Fruit fly (Drosophila melanogaster): ENCODE data around the gene CG32512.
A peak's percentile ranks its signal among the peaks of the same experiment; 100 is the strongest.

Gene CG32512

DNA sequence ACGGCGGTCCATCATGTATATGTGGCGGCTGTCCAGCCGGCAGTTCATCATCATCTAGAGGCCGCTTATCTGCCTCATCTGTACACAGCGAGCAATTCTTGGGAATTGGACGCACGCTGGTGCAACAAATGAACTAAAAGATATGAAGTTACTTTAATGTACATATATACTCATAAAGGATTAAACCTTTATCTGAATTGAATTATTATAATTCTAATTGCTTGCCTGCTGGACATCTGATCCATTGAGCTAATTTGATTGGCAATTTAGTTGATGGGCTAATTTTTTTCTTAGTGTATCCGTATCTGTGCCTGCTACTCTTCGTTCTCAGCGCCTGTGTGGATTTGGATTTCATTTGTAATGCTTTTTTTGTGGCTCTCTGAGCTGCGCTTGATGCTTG lies 5.6 kb upstream of the CG32512 start:
- TF ChIP-seq Rel (GFP tag; optimal IDR thresholded peaks at IDR 0.05) (peak; percentile 29), Rel (tag; optimal IDR thresholded peaks at IDR 0.05) (peak; percentile 72), Myc (optimal IDR thresholded peaks at IDR 0.05) (no peak), dl (GFP tag; optimal IDR thresholded peaks at IDR 0.05; ENCODE audit: insufficient read depth in 1 of 2, partially characterized antibody in 2 of 2) (no peak), CG32264 (GFP tag; optimal IDR thresholded peaks at IDR 0.05) (peak; percentile 55), Abd-B (GFP tag; optimal IDR thresholded peaks at IDR 0.05) (no peak), Mio (GFP tag; optimal IDR thresholded peaks at IDR 0.05) (no peak), Hr78 (GFP tag; optimal IDR thresholded peaks at IDR 0.05) (no peak), Hr83 (GFP tag; optimal IDR thresholded peaks at IDR 0.05; ENCODE audit: poor library complexity, severe bottlenecking) (no peak), fru (GFP tag; optimal IDR thresholded peaks at IDR 0.05) (peak; percentile 85), dsf (GFP tag; optimal IDR thresholded peaks at IDR 0.05; ENCODE audit: borderline replicate concordance) (peak; percentile 19), Sp1 (GFP tag; optimal IDR thresholded peaks at IDR 0.05) (peak; percentile 83), N (GFP tag; optimal IDR thresholded peaks at IDR 0.05) (no peak), ey (GFP tag; optimal IDR thresholded peaks at IDR 0.05) (peak; percentile 86), tai (GFP tag; optimal IDR thresholded peaks at IDR 0.05) (peak; percentile 29), Dfd (GFP tag; optimal IDR thresholded peaks at IDR 0.05) (no peak), Hnf4 (GFP tag; optimal IDR thresholded peaks at IDR 0.05) (peak; percentile 73), psq (GFP tag; optimal IDR thresholded peaks at IDR 0.05) (peak; percentile 75), br (GFP tag; optimal IDR thresholded peaks at IDR 0.05) (peak; percentile 85), sv (GFP tag; optimal IDR thresholded peaks at IDR 0.05) (no peak), jim (GFP tag; optimal IDR thresholded peaks at IDR 0.05) (no peak), foxo (GFP tag; optimal IDR thresholded peaks at IDR 0.05) (peak in 1 of 2 experiments; percentile 84), woc (GFP tag; optimal IDR thresholded peaks at IDR 0.05) (peak; percentile 81), GATAd (GFP tag; optimal IDR thresholded peaks at IDR 0.05) (no peak), pan (optimal IDR thresholded peaks at IDR 0.05) (no peak), h (GFP tag; optimal IDR thresholded peaks at IDR 0.05) (peak; percentile 85), usp (GFP tag; optimal IDR thresholded peaks at IDR 0.05) (no peak), CG9705 (GFP tag; optimal IDR thresholded peaks at IDR 0.05) (peak; percentile 60), OdsH (GFP tag; optimal IDR thresholded peaks at IDR 0.05) (peak; percentile 85), Vsx2 (GFP tag; optimal IDR thresholded peaks at IDR 0.05; ENCODE audit: partially characterized antibody) (no peak), HLH106 (tag; optimal IDR thresholded peaks at IDR 0.05) (peak; percentile 85), Jra (GFP tag; optimal IDR thresholded peaks at IDR 0.05) (peak; percentile 70), rgr (GFP tag; optimal IDR thresholded peaks at IDR 0.05) (peak; percentile 84), lola (GFP tag; optimal IDR thresholded peaks at IDR 0.05) (no peak), brk (GFP tag; optimal IDR thresholded peaks at IDR 0.05) (peak; percentile 58), CrebA (GFP tag; optimal IDR thresholded peaks at IDR 0.05; ENCODE audit: borderline replicate concordance) (no peak), sage (GFP tag; optimal IDR thresholded peaks at IDR 0.05) (peak; percentile 48), dmrt93B (GFP tag; optimal IDR thresholded peaks at IDR 0.05) (peak; percentile 72), Dif (GFP tag; optimal IDR thresholded peaks at IDR 0.05; ENCODE audit: partially characterized antibody) (no peak)

DNA sequence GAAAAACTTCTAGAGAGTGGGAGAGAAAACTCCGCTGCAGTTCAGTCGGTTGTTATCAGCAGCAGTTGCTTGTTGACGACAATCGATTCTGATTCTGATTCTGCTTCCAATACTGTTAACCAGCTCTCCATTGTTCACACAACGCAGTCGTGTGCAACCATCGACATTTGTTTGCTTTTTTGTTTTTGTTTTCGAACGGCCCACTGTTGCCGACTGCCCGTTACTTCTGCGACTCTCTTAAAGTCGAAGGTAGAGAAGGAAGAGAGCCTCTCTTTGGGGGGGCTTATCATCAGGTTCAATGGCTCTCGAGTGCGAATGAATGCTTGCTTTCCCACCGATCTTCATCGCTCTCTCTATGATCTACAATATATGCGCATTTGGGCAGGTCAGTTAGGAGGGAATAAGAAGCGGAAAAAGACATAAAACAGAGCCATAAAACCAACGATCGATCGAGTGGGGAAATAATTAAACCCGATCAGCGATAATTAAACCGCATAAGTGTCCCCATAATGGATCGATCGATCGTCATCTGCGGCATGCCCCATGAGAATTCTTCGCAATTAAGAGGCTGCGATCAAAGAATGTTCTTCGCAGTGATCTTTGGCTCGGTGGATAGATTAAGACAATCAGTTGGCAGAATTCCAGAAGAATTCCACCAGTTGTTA lies 4.5 kb upstream of the CG32512 start:
- TF ChIP-seq Dif (GFP tag; optimal IDR thresholded peaks at IDR 0.05; ENCODE audit: partially characterized antibody) (peak; percentile 38), Sp1 (GFP tag; optimal IDR thresholded peaks at IDR 0.05) (no peak), CG9705 (GFP tag; optimal IDR thresholded peaks at IDR 0.05) (no peak), CrebA (GFP tag; optimal IDR thresholded peaks at IDR 0.05; ENCODE audit: borderline replicate concordance) (peak; percentile 26), ey (GFP tag; optimal IDR thresholded peaks at IDR 0.05) (no peak), fru (GFP tag; optimal IDR thresholded peaks at IDR 0.05) (peak; percentile 53), jim (GFP tag; optimal IDR thresholded peaks at IDR 0.05) (no peak), HLH106 (tag; optimal IDR thresholded peaks at IDR 0.05) (no peak), Hr83 (GFP tag; optimal IDR thresholded peaks at IDR 0.05; ENCODE audit: poor library complexity, severe bottlenecking) (peak; percentile 7), br (GFP tag; optimal IDR thresholded peaks at IDR 0.05) (peak; percentile 50), Rel (GFP tag; optimal IDR thresholded peaks at IDR 0.05) (no peak), Rel (tag; optimal IDR thresholded peaks at IDR 0.05) (peak; percentile 55), Hr78 (GFP tag; optimal IDR thresholded peaks at IDR 0.05) (no peak), rgr (GFP tag; optimal IDR thresholded peaks at IDR 0.05) (peak; percentile 8), psq (GFP tag; optimal IDR thresholded peaks at IDR 0.05) (peak; percentile 46), Hnf4 (GFP tag; optimal IDR thresholded peaks at IDR 0.05) (no peak), tai (GFP tag; optimal IDR thresholded peaks at IDR 0.05) (no peak), lola (GFP tag; optimal IDR thresholded peaks at IDR 0.05) (no peak), dsf (GFP tag; optimal IDR thresholded peaks at IDR 0.05; ENCODE audit: borderline replicate concordance) (no peak), Myc (optimal IDR thresholded peaks at IDR 0.05) (no peak), dl (GFP tag; optimal IDR thresholded peaks at IDR 0.05; ENCODE audit: insufficient read depth in 1 of 2, partially characterized antibody in 2 of 2) (peak in 1 of 2 experiments; percentile 67), h (GFP tag; optimal IDR thresholded peaks at IDR 0.05) (peak; percentile 38), Abd-B (GFP tag; optimal IDR thresholded peaks at IDR 0.05) (no peak)
